Worm (Caenorhabditis elegans): ENCODE results near the gene ZK721.3.
A peak's percentile ranks its signal among the peaks of the same experiment; 100 is the strongest.

ZK721.3 gene

DNA sequence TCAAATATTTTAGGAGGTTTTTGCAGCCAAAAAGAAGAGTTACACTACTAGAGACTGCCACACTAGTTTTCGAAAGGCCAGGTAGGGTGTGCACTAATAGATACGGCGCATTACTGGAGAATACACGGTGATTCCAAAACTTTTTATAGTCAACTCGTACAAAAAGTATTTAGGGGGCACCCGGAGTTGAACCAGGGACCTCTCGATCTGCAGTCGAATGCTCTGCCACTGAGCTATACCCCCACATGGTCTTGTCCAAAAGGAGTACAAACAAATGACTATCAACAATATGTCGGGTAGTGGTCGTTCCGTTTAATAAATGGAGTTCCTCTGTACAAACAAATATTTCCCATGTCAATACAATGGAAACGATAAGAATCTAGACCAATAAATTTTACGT lies 33.6 kb downstream of the ZK721.3 start (continued):
- TF ChIP-seq unc-42 (tag; optimal IDR thresholded peaks at IDR 0.05) (no peak), C38D4.7 (GFP tag; optimal IDR thresholded peaks at IDR 0.05) (peak; percentile 11), elt-2 (tag; optimal IDR thresholded peaks at IDR 0.05) (peak; percentile 66), Y22D7AL.16 (tag; optimal IDR thresholded peaks at IDR 0.05) (no peak), odd-2 (tag; optimal IDR thresholded peaks at IDR 0.05) (no peak), ets-4 (tag; optimal IDR thresholded peaks at IDR 0.05) (no peak), K02D7.2 (tag; optimal IDR thresholded peaks at IDR 0.05) (no peak), dmd-4 (tag; optimal IDR thresholded peaks at IDR 0.05; ENCODE audit: borderline replicate concordance) (no peak)

DNA sequence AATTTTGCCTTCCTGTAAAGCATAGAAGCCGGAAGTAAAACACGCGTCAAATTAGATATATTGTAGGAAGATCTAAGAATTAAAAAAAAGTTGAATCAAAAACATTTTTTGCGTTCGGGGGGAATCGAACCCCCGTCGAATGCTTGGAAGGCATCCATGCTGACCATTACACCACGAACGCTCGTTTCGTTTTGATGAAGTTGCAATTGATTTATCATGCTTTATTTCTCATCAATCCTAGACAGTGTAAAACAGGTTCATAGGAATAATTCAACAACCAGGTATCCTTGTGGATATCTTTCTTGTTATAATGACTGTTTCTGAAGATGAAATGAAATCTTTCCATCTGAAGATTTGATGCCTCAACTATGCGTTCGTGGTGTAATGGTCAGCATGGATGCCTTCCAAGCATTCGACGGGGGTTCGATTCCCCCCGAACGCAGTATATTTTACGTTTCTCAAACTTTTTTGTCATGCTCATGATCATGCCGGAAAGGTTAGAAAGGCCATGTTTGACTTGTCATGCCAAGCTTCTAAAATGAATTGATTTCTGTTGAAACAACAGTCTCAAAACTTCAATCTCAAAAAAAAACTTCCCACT lies 35.6 kb downstream of the ZK721.3 start:
- TF ChIP-seq ttx-3 (tag; optimal IDR thresholded peaks at IDR 0.05): no peak
- TF ChIP-seq ahr-1 (tag; optimal IDR thresholded peaks at IDR 0.05): no peak
- no peak for TF ChIP-seq pag-3 (tag; optimal IDR thresholded peaks at IDR 0.05; ENCODE audit: borderline replicate concordance)

DNA sequence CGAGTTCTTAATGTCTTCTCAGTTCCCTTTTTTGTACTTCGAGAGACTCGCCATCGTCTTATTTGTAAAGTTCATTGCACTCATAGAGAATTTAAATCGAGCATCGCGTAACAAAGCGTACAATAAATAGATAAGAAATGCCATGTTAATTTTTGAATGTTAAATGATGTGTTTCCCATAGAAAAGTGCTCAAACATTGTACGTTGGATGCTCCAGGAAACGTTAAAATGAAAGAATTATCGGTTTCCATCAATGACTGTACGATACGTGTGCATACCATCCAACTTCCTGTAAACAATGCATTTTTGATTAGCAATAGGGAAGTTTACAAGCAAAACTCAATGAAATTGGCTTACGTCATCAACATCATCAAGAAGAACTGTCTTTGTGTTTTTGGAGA lies 36.3 kb downstream of the ZK721.3 start:
- TF ChIP-seq F13H6.1 (tag; optimal IDR thresholded peaks at IDR 0.05) (no peak), pha-4 (tag; optimal IDR thresholded peaks at IDR 0.05) (no peak), pax-1 (tag; optimal IDR thresholded peaks at IDR 0.05) (no peak), che-1 (tag; optimal IDR thresholded peaks at IDR 0.05) (no peak), ceh-9 (tag; optimal IDR thresholded peaks at IDR 0.05) (no peak), tbx-2 (tag; optimal IDR thresholded peaks at IDR 0.05) (no peak), pqm-1 (tag; optimal IDR thresholded peaks at IDR 0.05) (no peak)

DNA sequence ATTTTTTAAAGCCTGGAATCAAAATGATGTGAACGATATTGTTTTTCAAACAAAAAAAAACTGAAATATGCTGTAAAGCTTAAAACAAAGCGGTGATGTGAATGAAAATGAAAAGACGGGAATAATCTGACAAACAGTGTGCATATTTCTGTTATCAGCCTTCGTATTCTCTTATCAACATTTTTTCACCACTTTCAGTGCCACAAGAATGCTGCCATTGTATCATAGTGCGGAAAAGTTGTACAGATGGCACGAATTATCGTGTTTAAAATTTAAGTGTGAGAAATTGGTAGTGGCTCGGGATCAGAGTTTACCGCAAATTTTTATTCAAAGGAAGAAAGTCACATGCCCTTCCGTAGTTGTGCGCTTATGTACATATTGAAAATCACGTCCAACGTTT lies 40.1 kb downstream of the ZK721.3 start, which contains the start of gene ifd-1:
TSS of gene ifd-1 (minus strand) at position 12 of the 400 bp plus-strand sequence.
- TF ChIP-seq odd-2 (tag; optimal IDR thresholded peaks at IDR 0.05) (no peak), pha-2 (tag; optimal IDR thresholded peaks at IDR 0.05) (no peak), ceh-22 (tag; optimal IDR thresholded peaks at IDR 0.05) (no peak), elt-2 (tag; optimal IDR thresholded peaks at IDR 0.05) (peak; percentile 80)

DNA sequence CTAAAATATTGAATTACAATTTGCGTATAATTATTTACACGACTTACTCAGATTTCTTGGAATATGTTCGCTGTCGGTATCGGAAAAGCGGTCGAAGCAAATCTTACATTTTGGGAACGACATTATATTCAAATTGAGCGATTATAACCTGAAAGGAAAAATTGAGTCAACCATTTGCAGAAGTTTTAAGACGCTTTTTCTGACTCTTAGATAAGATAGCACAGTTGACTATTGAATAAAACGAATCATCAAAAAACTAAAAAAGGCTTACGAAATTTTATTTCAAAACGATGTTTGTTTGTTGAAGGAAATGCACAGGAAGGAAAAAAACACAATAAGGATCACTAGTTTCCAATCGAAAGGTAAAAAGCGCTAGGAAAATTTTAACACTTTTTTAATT lies 44.0 kb downstream of the ZK721.3 start, which contains the start of gene rcs-1:
TSS of gene rcs-1 (minus strand) at position 176 of the 400 bp plus-strand sequence.
- no peak for TF ChIP-seq mec-3 (tag; optimal IDR thresholded peaks at IDR 0.05; ENCODE audit: borderline replicate concordance)
- no peak for TF ChIP-seq ahr-1 (tag; optimal IDR thresholded peaks at IDR 0.05)
- TF ChIP-seq sox-4 (tag; optimal IDR thresholded peaks at IDR 0.05): no peak
- TF ChIP-seq ceh-14 (tag; optimal IDR thresholded peaks at IDR 0.05): no peak
- TF ChIP-seq hlh-30 (tag; optimal IDR thresholded peaks at IDR 0.05; ENCODE audit: insufficient read depth): no peak
- no peak for TF ChIP-seq fax-1 (tag; optimal IDR thresholded peaks at IDR 0.05)
- no peak for TF ChIP-seq lim-6 (tag; optimal IDR thresholded peaks at IDR 0.05)
- TF ChIP-seq ceh-24 (tag; optimal IDR thresholded peaks at IDR 0.05): no peak
- TF ChIP-seq T23F11.4 (GFP tag; optimal IDR thresholded peaks at IDR 0.05): no peak
- TF ChIP-seq elt-2 (tag; optimal IDR thresholded peaks at IDR 0.05): no peak
- no peak for TF ChIP-seq tbx-7 (tag; optimal IDR thresholded peaks at IDR 0.05)
- no peak for TF ChIP-seq dmd-4 (tag; optimal IDR thresholded peaks at IDR 0.05; ENCODE audit: borderline replicate concordance)
- TF ChIP-seq unc-3 (GFP tag; conservative IDR thresholded peaks at IDR 0.05): no peak
- no peak for TF ChIP-seq unc-3 (tag; optimal IDR thresholded peaks at IDR 0.05)

DNA sequence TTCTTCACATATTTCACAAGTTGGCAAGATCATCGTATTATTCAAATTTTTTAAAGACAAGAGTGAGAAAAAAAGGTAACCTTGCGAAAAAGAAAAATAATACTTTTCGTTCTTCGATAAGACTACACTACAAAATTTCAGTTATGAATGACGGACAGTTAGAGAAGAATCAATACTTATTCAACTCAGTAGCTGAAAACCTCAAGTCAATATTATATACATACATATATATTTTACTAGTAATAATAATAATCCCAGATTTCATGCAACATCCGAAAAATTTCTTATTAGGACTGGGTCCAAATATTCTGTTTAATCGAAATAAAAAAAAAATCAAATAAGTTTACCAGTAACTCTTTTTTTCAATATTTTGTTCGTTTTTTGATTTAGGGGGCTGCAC lies 46.8 kb downstream of the ZK721.3 start, which contains the start of gene C28G1.6:
TSS of gene C28G1.6 (minus strand) at position 101 of the 400 bp plus-strand sequence.
- no peak for TF ChIP-seq pqm-1 (tag; optimal IDR thresholded peaks at IDR 0.05)
- no peak for TF ChIP-seq ceh-45 (GFP tag; IDR thresholded peaks at IDR 0.05)

Measured in whole organism, late embryonic.